Fruit fly (Drosophila melanogaster) whole organism, embryonic: ENCODE measurements around the gene Mal-B2.

Experiments
- CG10209 ChIP-seq: fragments of 200-800 bp; sonication (Bioruptor generic); optimal IDR thresholded peaks from 3 replicates; lab custom pipeline; 2017; ENCODE audit warnings: missing biosample characterization, mild to moderate bottlenecking, missing genetic modification characterization, missing genetic modification reagents
- CG12391 ChIP-seq: fragments of 200-800 bp; sonication (Bioruptor generic); optimal IDR thresholded peaks from 3 replicates; lab custom pipeline; 2018; ENCODE audit warnings: missing biosample characterization, mild to moderate bottlenecking, missing genetic modification characterization, moderate library complexity
- CG13123 ChIP-seq: fragments of 200-800 bp; sonication (Bioruptor generic); optimal IDR thresholded peaks from 2 replicates; lab custom pipeline; 2016; ENCODE audit warnings: missing biosample characterization, missing genetic modification characterization
- CG13287 ChIP-seq: fragments of 200-800 bp; sonication (Bioruptor generic); IDR thresholded peaks from 2 replicates; pipeline ENCODE4 v1.3.6; 2022; ENCODE audit warnings: missing biosample characterization, missing genetic modification characterization; ENCODE audit not compliant: partially characterized antibody
- CG14050 ChIP-seq: fragments of 200-800 bp; sonication (Bioruptor generic); IDR thresholded peaks from 3 replicates; pipeline ENCODE4 v1.3.6; 2022; ENCODE audit warnings: missing biosample characterization, missing genetic modification characterization
- CG17361 ChIP-seq: fragments of 200-800 bp; sonication (Bioruptor generic); IDR thresholded peaks from 3 replicates; pipeline ENCODE4 v1.3.6; 2022; ENCODE audit warnings: missing biosample characterization, missing genetic modification characterization
- CG17568 ChIP-seq: fragments of 200-800 bp; sonication (Bioruptor generic); optimal IDR thresholded peaks from 2 replicates; lab custom pipeline; 2018; ENCODE audit warnings: missing biosample characterization, mild to moderate bottlenecking, missing genetic modification characterization, moderate library complexity
- CG17612 ChIP-seq: fragments of 200-800 bp; sonication (Bioruptor generic); IDR thresholded peaks from 2 replicates; pipeline ENCODE4 v1.3.6; 2022; ENCODE audit warnings: missing biosample characterization, missing genetic modification characterization
- CG3838 ChIP-seq: fragments of 200-800 bp; sonication (Bioruptor generic); optimal IDR thresholded peaks from 3 replicates; lab custom pipeline; 2016; ENCODE audit warnings: missing biosample characterization, missing genetic modification characterization
- CG4328 ChIP-seq: fragments of 200-800 bp; sonication (Bioruptor generic); optimal IDR thresholded peaks from 3 replicates; lab custom pipeline; 2017; ENCODE audit warnings: missing biosample characterization, missing genetic modification reagents, missing genetic modification characterization
- CG4617 ChIP-seq: fragments of 200-800 bp; sonication (Bioruptor generic); optimal IDR thresholded peaks from 3 replicates; lab custom pipeline; 2016; ENCODE audit warnings: missing biosample characterization, missing genetic modification characterization, borderline replicate concordance
- CG5180 ChIP-seq: fragments of 200-800 bp; sonication (Bioruptor generic); optimal IDR thresholded peaks from 3 replicates; lab custom pipeline; 2017; ENCODE audit warnings: missing biosample characterization, missing genetic modification characterization, mild to moderate bottlenecking, moderate library complexity, missing genetic modification reagents
- CG6765 ChIP-seq: fragments of 200-800 bp; sonication (Bioruptor generic); optimal IDR thresholded peaks from 3 replicates; lab custom pipeline; 2017; ENCODE audit warnings: missing biosample characterization, mild to moderate bottlenecking, missing genetic modification characterization
- CG7987 ChIP-seq: fragments of 200-800 bp; sonication (Bioruptor generic); optimal IDR thresholded peaks from 2 replicates; lab custom pipeline; 2018; ENCODE audit warnings: missing biosample characterization, mild to moderate bottlenecking, missing genetic modification characterization, moderate library complexity
- Camta ChIP-seq: fragments of 200-800 bp; sonication (Bioruptor generic); optimal IDR thresholded peaks from 2 replicates; lab custom pipeline; 2016; ENCODE audit warnings: missing biosample characterization, missing genetic modification characterization
- CkIIα-i1 ChIP-seq: fragments of 200-800 bp; sonication (Bioruptor generic); IDR thresholded peaks from 2 replicates; pipeline ENCODE4 v1.3.6; 2022; ENCODE audit warnings: missing biosample characterization, missing genetic modification characterization
- Dref ChIP-seq: fragments of 200-800 bp; sonication (Bioruptor generic); IDR thresholded peaks from 2 replicates; pipeline ENCODE4 v1.3.6; 2022; ENCODE audit warnings: missing biosample characterization, missing genetic modification characterization
- HLH54F ChIP-seq: fragments of 200-800 bp; sonication (Bioruptor generic); optimal IDR thresholded peaks from 3 replicates; lab custom pipeline; 2016; ENCODE audit warnings: missing biosample characterization, missing genetic modification characterization
- Hmx ChIP-seq: fragments of 200-800 bp; sonication (Bioruptor generic); optimal IDR thresholded peaks from 2 replicates; lab custom pipeline; 2016; ENCODE audit warnings: missing biosample characterization, missing genetic modification characterization
- Hr51 ChIP-seq, 2 experiments: fragments of 200-800 bp; sonication (Bioruptor generic); optimal IDR thresholded peaks; 2 replicates in 1 of 2; 3 replicates in 1 of 2; lab custom pipeline; 2016 to 2018; ENCODE audit warnings: missing biosample characterization in 2 of 2, missing genetic modification characterization in 2 of 2, mild to moderate bottlenecking in 1 of 2, moderate library complexity in 1 of 2
- Mrtf ChIP-seq: fragments of 200-800 bp; sonication (Bioruptor generic); IDR thresholded peaks from 3 replicates; pipeline ENCODE4 v1.3.6; 2022; ENCODE audit warnings: missing biosample characterization, missing genetic modification characterization
- Poxn ChIP-seq: fragments of 200-800 bp; sonication (Bioruptor generic); IDR thresholded peaks from 2 replicates; pipeline ENCODE4 v1.3.6; 2022; ENCODE audit warnings: missing biosample characterization, missing genetic modification characterization
- Side ChIP-seq: fragments of 200-800 bp; sonication (Bioruptor generic); optimal IDR thresholded peaks from 2 replicates; lab custom pipeline; 2016; ENCODE audit warnings: missing biosample characterization, missing genetic modification characterization
- Sry-β ChIP-seq: fragments of 200-800 bp; sonication (Bioruptor generic); optimal IDR thresholded peaks from 2 replicates; lab custom pipeline; 2018; ENCODE audit warnings: missing biosample characterization, mild to moderate bottlenecking, missing genetic modification characterization, moderate library complexity
- TFAM ChIP-seq: fragments of 200-800 bp; sonication (Bioruptor generic); optimal IDR thresholded peaks from 2 replicates; lab custom pipeline; 2017; ENCODE audit warnings: missing biosample characterization, missing genetic modification characterization, inconsistent platforms
- ash1 ChIP-seq: fragments of 200-800 bp; sonication (Bioruptor generic); optimal IDR thresholded peaks from 2 replicates; lab custom pipeline; 2018; ENCODE audit warnings: missing biosample characterization, mild to moderate bottlenecking, missing genetic modification characterization
- ato ChIP-seq: fragments of 200-800 bp; sonication (Bioruptor generic); IDR thresholded peaks from 2 replicates; pipeline ENCODE4 v1.3.6; 2022; ENCODE audit warnings: missing biosample characterization, missing genetic modification characterization; ENCODE audit not compliant: partially characterized antibody
- az2 ChIP-seq: fragments of 200-800 bp; sonication (Bioruptor generic); optimal IDR thresholded peaks from 3 replicates; lab custom pipeline; 2016; ENCODE audit warnings: missing biosample characterization, missing genetic modification characterization
- br ChIP-seq: fragments of >200 bp; optimal IDR thresholded peaks from 2 replicates; lab custom pipeline; 2017
- cad ChIP-seq: fragments of >200 bp; optimal IDR thresholded peaks from 2 replicates; lab custom pipeline; 2017; ENCODE audit warnings: missing biosample characterization, missing genetic modification characterization
- cas ChIP-seq: fragments of 200-800 bp; sonication (Bioruptor generic); IDR thresholded peaks from 2 replicates; pipeline ENCODE4 v1.3.6; 2022; ENCODE audit warnings: missing biosample characterization, missing genetic modification characterization
- ci ChIP-seq: fragments of 200-800 bp; sonication (Bioruptor generic); IDR thresholded peaks from 3 replicates; pipeline ENCODE4 v1.3.6; 2022; ENCODE audit warnings: missing biosample characterization, missing genetic modification characterization
- crol ChIP-seq: fragments of 200-800 bp; sonication (Bioruptor generic); IDR thresholded peaks from 2 replicates; pipeline ENCODE4 v1.3.6; 2022; ENCODE audit warnings: missing biosample characterization, missing genetic modification characterization
- eve ChIP-seq, 2 experiments: fragments of >200 bp; optimal IDR thresholded peaks; 2 replicates each; lab custom pipeline; 2017; ENCODE audit warnings: missing biosample characterization in 2 of 2, missing genetic modification characterization in 2 of 2
- hkb ChIP-seq, 2 experiments: fragments of 200-800 bp in 1 of 2; fragments of >200 bp in 1 of 2; sonication (Bioruptor generic) in 1 of 2; IDR thresholded peaks in 1 of 2; optimal IDR thresholded peaks in 1 of 2; 2 replicates each; pipeline versions ENCODE4 v1.3.6 to Lab custom; 2017 to 2022; ENCODE audit warnings: missing biosample characterization in 1 of 2, missing genetic modification characterization in 1 of 2
- inv ChIP-seq: fragments of 200-800 bp; sonication (Bioruptor generic); IDR thresholded peaks from 2 replicates; pipeline ENCODE4 v1.3.6; 2022; ENCODE audit warnings: missing biosample characterization, missing genetic modification characterization; ENCODE audit not compliant: partially characterized antibody
- lbe ChIP-seq: fragments of 200-800 bp; sonication (Bioruptor generic); optimal IDR thresholded peaks from 2 replicates; lab custom pipeline; 2016; ENCODE audit warnings: missing biosample characterization, mild to moderate bottlenecking, missing genetic modification characterization
- lov ChIP-seq, 2 experiments: fragments of 200-800 bp in 1 of 2; fragments of >200 bp in 1 of 2; sonication (Bioruptor generic) in 1 of 2; IDR thresholded peaks in 1 of 2; optimal IDR thresholded peaks in 1 of 2; 2 replicates in 1 of 2; 3 replicates in 1 of 2; pipeline versions ENCODE4 v1.3.6 to Lab custom; 2017 to 2022; ENCODE audit warnings: missing biosample characterization in 1 of 2, missing genetic modification characterization in 1 of 2
- pb ChIP-seq: fragments of 200-800 bp; sonication (Bioruptor generic); optimal IDR thresholded peaks from 3 replicates; lab custom pipeline; 2016; ENCODE audit warnings: missing biosample characterization, missing genetic modification characterization
- pita ChIP-seq: fragments of 200-800 bp; sonication (Bioruptor generic); optimal IDR thresholded peaks from 2 replicates; lab custom pipeline; 2017; ENCODE audit warnings: missing biosample characterization, mild to moderate bottlenecking, missing genetic modification characterization
- pzg ChIP-seq: fragments of 200-800 bp; sonication (Bioruptor generic); optimal IDR thresholded peaks from 3 replicates; lab custom pipeline; 2018; ENCODE audit warnings: missing biosample characterization, mild to moderate bottlenecking, missing genetic modification characterization, moderate library complexity
- schlank ChIP-seq: fragments of 200-800 bp; sonication (Bioruptor generic); optimal IDR thresholded peaks from 2 replicates; lab custom pipeline; 2018; ENCODE audit warnings: missing biosample characterization, mild to moderate bottlenecking, missing genetic modification characterization
- sd ChIP-seq: fragments of 200-800 bp; sonication (Bioruptor generic); optimal IDR thresholded peaks from 3 replicates; lab custom pipeline; 2018; ENCODE audit warnings: missing biosample characterization, mild to moderate bottlenecking, missing genetic modification characterization, moderate library complexity
- ssp ChIP-seq: fragments of 200-800 bp; sonication (Bioruptor generic); IDR thresholded peaks from 2 replicates; pipeline ENCODE4 v1.3.6; 2022; ENCODE audit warnings: missing biosample characterization, missing genetic modification characterization
- tio ChIP-seq: fragments of 200-800 bp; sonication (Bioruptor generic); optimal IDR thresholded peaks from 2 replicates; lab custom pipeline; 2017; ENCODE audit warnings: missing biosample characterization, missing genetic modification characterization, inconsistent platforms
- tna ChIP-seq: fragments of 200-800 bp; sonication (Bioruptor generic); IDR thresholded peaks from 2 replicates; pipeline ENCODE4 v1.3.6; 2022; ENCODE audit warnings: missing biosample characterization, missing genetic modification characterization; ENCODE audit not compliant: partially characterized antibody
- unpg ChIP-seq: fragments of 200-800 bp; sonication (Bioruptor generic); optimal IDR thresholded peaks from 3 replicates; lab custom pipeline; 2018; ENCODE audit warnings: missing biosample characterization, mild to moderate bottlenecking, missing genetic modification characterization, moderate library complexity
- vvl ChIP-seq: fragments of 200-800 bp; sonication (Bioruptor generic); IDR thresholded peaks from 2 replicates; pipeline ENCODE4 v1.3.6; 2022; ENCODE audit warnings: missing biosample characterization, missing genetic modification characterization
- zfh1 ChIP-seq: fragments of 200-800 bp; sonication (Bioruptor generic); IDR thresholded peaks from 3 replicates; pipeline ENCODE4 v1.3.6; 2022; ENCODE audit warnings: missing biosample characterization, missing genetic modification characterization

Gene Mal-B2

dm6 chr2L:11816376-11816775 is 33.4 kb upstream of the Mal-B2 start (continued):
- TF ChIP-seq ssp (GFP tag; lab: Robert Waterston, UW), result peak; percentile 68
- TF ChIP-seq TFAM (GFP tag; lab: Kevin White, UChicago), result peak; percentile 92
- TF ChIP-seq ci, result peak; percentile 99
- TF ChIP-seq unpg (GFP tag; lab: Kevin White, UChicago), result peak; percentile 94
- TF ChIP-seq HLH54F (GFP tag; lab: Kevin White, UChicago), result peak; percentile 76
- TF ChIP-seq CkIIα-i1 (GFP tag; lab: Robert Waterston, UW), result peak; percentile 74
- peak; percentile 87; the same call in 2 of the 3 replicates for TF ChIP-seq Mrtf
- TF ChIP-seq CG4328 (GFP tag; lab: Kevin White, UChicago), result peak; percentile 97
- TF ChIP-seq lov (optimal IDR thresholded peaks at IDR 0.05; lab: Kevin White, UChicago), result no peak
- TF ChIP-seq lov (GFP tag; IDR thresholded peaks at IDR 0.05; lab: Robert Waterston, UW), result peak; percentile 99
- TF ChIP-seq Dref, result peak; percentile 27; the same call in 1 of the 2 replicates
- TF ChIP-seq inv (GFP tag; lab: Robert Waterston, UW), result 0 out of 2 replicates have a peak, but pooled peaks have one; percentile 19
- peak; percentile 90 for TF ChIP-seq crol (GFP tag; lab: Robert Waterston, UW)
- TF ChIP-seq CG6765 (GFP tag; lab: Kevin White, UChicago), result peak; percentile 98
- peak; percentile 55 to 84 for TF ChIP-seq Hr51 (GFP tag; optimal IDR thresholded peaks at IDR 0.05; lab: Kevin White, UChicago)
- TF ChIP-seq tna, result no peak
- peak; percentile 97 for TF ChIP-seq CG7987
- TF ChIP-seq CG13287, result no peak; the same call in 1 of the 2 replicates
- TF ChIP-seq Poxn (GFP tag; lab: Robert Waterston, UW), result 0 out of 2 replicates have a peak, but pooled peaks have one; percentile 30
- TF ChIP-seq hkb (optimal IDR thresholded peaks at IDR 0.05; lab: Kevin White, UChicago), result no peak
- TF ChIP-seq hkb (GFP tag; IDR thresholded peaks at IDR 0.05; lab: Robert Waterston, UW), result peak; percentile 94
- TF ChIP-seq cad (GFP tag; lab: Kevin White, UChicago), result no peak
- peak; percentile 88 for TF ChIP-seq CG5180 (GFP tag; lab: Kevin White, UChicago)
- TF ChIP-seq lbe (GFP tag; lab: Kevin White, UChicago), result no peak
- no peak for TF ChIP-seq Hmx (GFP tag; lab: Kevin White, UChicago)
- peak; percentile 95 for TF ChIP-seq CG17568 (GFP tag; lab: Kevin White, UChicago)
- no peak for TF ChIP-seq ato (GFP tag; lab: Robert Waterston, UW)
- peak; percentile 98 for TF ChIP-seq pb (GFP tag; lab: Kevin White, UChicago)
- peak; percentile 95 for TF ChIP-seq CG10209
- peak; percentile 77 for TF ChIP-seq Sry-β
- TF ChIP-seq br (lab: Kevin White, UChicago), result no peak
- TF ChIP-seq schlank (tag; lab: Kevin White, UChicago), result peak; percentile 87
- peak; percentile 86 for TF ChIP-seq CG3838 (GFP tag; lab: Kevin White, UChicago)
- peak; percentile 93 for TF ChIP-seq Side (GFP tag; lab: Kevin White, UChicago)
- peak; percentile 77 for TF ChIP-seq CG17612 (GFP tag; lab: Robert Waterston, UW)
- TF ChIP-seq CG4617 (GFP tag; lab: Kevin White, UChicago), result peak; percentile 89
- TF ChIP-seq ash1, result peak; percentile 84
- peak; percentile 83 for TF ChIP-seq CG12391
- TF ChIP-seq CG13123 (GFP tag; lab: Kevin White, UChicago), result peak; percentile 89
- TF ChIP-seq pita, result no peak
- peak in 1 of 2 experiments; percentile 54 for TF ChIP-seq eve (GFP tag; optimal IDR thresholded peaks at IDR 0.05; lab: Kevin White, UChicago)
- TF ChIP-seq az2 (GFP tag; lab: Kevin White, UChicago), result peak; percentile 95
- peak; percentile 67 for TF ChIP-seq cas (GFP tag; lab: Robert Waterston, UW)
- peak; percentile 18 for TF ChIP-seq pzg (GFP tag; lab: Kevin White, UChicago)
- TF ChIP-seq zfh1, result peak; percentile 97
- peak; percentile 92 for TF ChIP-seq CG17361 (GFP tag; lab: Robert Waterston, UW)
- TF ChIP-seq tio (GFP tag; lab: Kevin White, UChicago), result peak; percentile 81
- TF ChIP-seq Camta (GFP tag; lab: Kevin White, UChicago), result peak; percentile 97
- no peak for TF ChIP-seq sd (tag; lab: Kevin White, UChicago)
- peak; percentile 89 for TF ChIP-seq CG14050 (GFP tag; lab: Robert Waterston, UW)
- peak; percentile 95 for TF ChIP-seq vvl (GFP tag; lab: Robert Waterston, UW)
